Fruit fly (Drosophila melanogaster): Measurements from ENCODE around the gene CG4259.

The CG4259 gene

DNA sequence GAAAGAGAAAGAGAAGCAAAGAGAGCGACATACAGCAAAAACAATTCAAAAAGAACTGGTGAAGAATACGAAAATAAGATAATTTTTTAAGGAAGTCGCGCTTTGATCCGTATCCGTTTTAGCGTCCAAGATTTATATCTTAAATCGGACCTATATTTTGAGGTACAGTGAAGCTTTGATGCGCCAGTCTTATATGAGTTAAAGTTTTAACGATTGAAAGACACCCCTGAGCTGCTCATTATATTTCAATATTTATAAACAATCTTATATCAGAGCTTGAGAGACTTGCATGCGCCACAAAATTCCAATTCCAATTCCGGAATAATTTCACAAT, 49.7 kb upstream of the CG4259 start (continued):
- TF ChIP-seq CG30403 (GFP tag; optimal IDR thresholded peaks at IDR 0.05) (peak; percentile 4), ham (GFP tag; IDR thresholded peaks at IDR 0.05) (no peak), CG15269 (tag; optimal IDR thresholded peaks at IDR 0.05) (no peak), eve (GFP tag; optimal IDR thresholded peaks at IDR 0.05) (peak in 1 of 2 experiments; percentile 23), lab (GFP tag; optimal IDR thresholded peaks at IDR 0.05) (no peak), CG14667 (GFP tag; IDR thresholded peaks at IDR 0.05) (no peak), CG18476 (GFP tag; optimal IDR thresholded peaks at IDR 0.05) (no peak), Hand (GFP tag; optimal IDR thresholded peaks at IDR 0.05) (no peak), eyg (GFP tag; optimal IDR thresholded peaks at IDR 0.05) (no peak), pum (GFP tag; optimal IDR thresholded peaks at IDR 0.05) (no peak), Bgb (GFP tag; IDR thresholded peaks at IDR 0.05; ENCODE audit: partially characterized antibody) (0 out of 2 replicates have a peak, but pooled peaks have one; percentile 5), wdn (GFP tag; IDR thresholded peaks at IDR 0.05) (peak; percentile 46; the same call in 1 of the 2 replicates), CG1529 (GFP tag; optimal IDR thresholded peaks at IDR 0.05) (no peak), prd (optimal IDR thresholded peaks at IDR 0.05) (no peak), prd (GFP tag; IDR thresholded peaks at IDR 0.05) (no peak), CG13775 (GFP tag; optimal IDR thresholded peaks at IDR 0.05) (no peak), her (GFP tag; optimal IDR thresholded peaks at IDR 0.05) (no peak), kni (GFP tag; optimal IDR thresholded peaks at IDR 0.05) (no peak), Dip3 (GFP tag; optimal IDR thresholded peaks at IDR 0.05) (no peak), CG1832 (GFP tag; optimal IDR thresholded peaks at IDR 0.05) (no peak), ems (GFP tag; optimal IDR thresholded peaks at IDR 0.05) (no peak), CG2202 (tag; optimal IDR thresholded peaks at IDR 0.05) (no peak), MBD-R2 (GFP tag; IDR thresholded peaks at IDR 0.05) (no peak), Atf-2 (GFP tag; optimal IDR thresholded peaks at IDR 0.05) (no peak), CG6854 (GFP tag; optimal IDR thresholded peaks at IDR 0.05) (no peak)

DNA sequence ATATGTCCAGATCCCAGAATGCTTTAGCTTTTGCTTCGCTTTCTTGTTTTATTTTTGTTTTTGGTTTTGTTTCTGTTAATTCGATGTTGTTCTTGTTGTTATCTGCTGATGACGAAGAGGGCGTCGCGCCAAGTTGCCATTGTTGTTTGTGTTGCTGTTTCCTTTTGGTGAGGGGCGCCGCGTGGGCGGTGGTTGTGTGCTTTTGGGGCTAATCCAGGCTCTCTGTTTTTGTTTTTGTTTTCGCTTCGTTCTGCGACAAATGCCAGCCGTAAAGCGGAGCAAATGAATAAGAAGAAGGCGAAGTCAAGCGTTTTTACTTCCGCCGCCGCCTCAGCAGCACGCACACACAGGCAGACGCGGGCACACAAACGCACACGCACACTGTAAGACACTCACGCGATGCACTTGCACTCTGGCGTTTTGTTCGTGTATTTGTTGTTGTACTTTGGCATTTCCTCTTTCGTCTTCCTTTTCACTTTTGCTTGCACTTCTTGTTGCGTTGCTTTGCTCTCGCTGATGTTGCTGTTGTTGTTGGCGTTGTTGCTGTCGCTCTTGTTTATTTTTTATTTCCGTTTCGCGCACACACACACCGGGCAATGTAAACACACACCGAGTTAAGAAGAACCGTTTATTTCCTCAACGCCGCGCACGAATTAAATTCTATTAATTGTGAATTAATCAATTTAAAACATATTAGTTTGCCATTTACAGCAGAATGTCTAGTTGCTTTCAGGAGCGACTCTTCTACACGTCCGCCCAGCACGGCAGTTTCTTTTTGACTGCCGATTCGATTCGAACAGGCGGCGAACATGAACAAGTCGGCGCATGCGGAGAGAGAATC, 49.2 kb upstream of the CG4259 start, which contains the start of gene aop:
Gene aop, minus strand, starts transcription at position 786 of the 841 bp plus-strand sequence.
- no peak for TF ChIP-seq dimm (GFP tag; IDR thresholded peaks at IDR 0.05)
- TF ChIP-seq CG18476 (GFP tag; optimal IDR thresholded peaks at IDR 0.05) = no peak
- TF ChIP-seq croc (GFP tag; conservative IDR thresholded peaks at IDR 0.05) = no peak
- TF ChIP-seq CG17912 (GFP tag; optimal IDR thresholded peaks at IDR 0.05) = peak; percentile 57
- peak; percentile 33; the same call in 1 of the 3 replicates for TF ChIP-seq otp (GFP tag; IDR thresholded peaks at IDR 0.05)
- peak; percentile 8 for TF ChIP-seq CG17186 (GFP tag; optimal IDR thresholded peaks at IDR 0.05)
- no peak for TF ChIP-seq CG4820 (GFP tag; optimal IDR thresholded peaks at IDR 0.05)
- TF ChIP-seq maf-S (GFP tag; optimal IDR thresholded peaks at IDR 0.05) = no peak
- no peak for TF ChIP-seq ab (GFP tag; optimal IDR thresholded peaks at IDR 0.05)
- TF ChIP-seq HLH54F (GFP tag; optimal IDR thresholded peaks at IDR 0.05) = no peak
- no peak for TF ChIP-seq CG14860 (GFP tag; IDR thresholded peaks at IDR 0.05; ENCODE audit: partially characterized antibody)
- TF ChIP-seq bowl (GFP tag; IDR thresholded peaks at IDR 0.05) = no peak
- peak; percentile 48; the same call in 1 of the 3 replicates for TF ChIP-seq Dbx (GFP tag; IDR thresholded peaks at IDR 0.05)
- TF ChIP-seq vfl (GFP tag; optimal IDR thresholded peaks at IDR 0.05) = no peak
- no peak for TF ChIP-seq CG11456 (GFP tag; IDR thresholded peaks at IDR 0.05)
- TF ChIP-seq phol (tag; optimal IDR thresholded peaks at IDR 0.05) = no peak
- TF ChIP-seq sug (tag; optimal IDR thresholded peaks at IDR 0.05) = no peak
- TF ChIP-seq exex (tag; optimal IDR thresholded peaks at IDR 0.05) = peak; percentile 48
- TF ChIP-seq en (GFP tag; optimal IDR thresholded peaks at IDR 0.05) = no peak
- TF ChIP-seq row (GFP tag; IDR thresholded peaks at IDR 0.05) = peak; percentile 23; the same call in 1 of the 3 replicates
- TF ChIP-seq twi (tag; optimal IDR thresholded peaks at IDR 0.05) = no peak
- TF ChIP-seq Meics (GFP tag; optimal IDR thresholded peaks at IDR 0.05) = no peak
- TF ChIP-seq fu2 (GFP tag; optimal IDR thresholded peaks at IDR 0.05) = no peak
- TF ChIP-seq D (optimal IDR thresholded peaks at IDR 0.05) = no peak
- TF ChIP-seq D (GFP tag; optimal IDR thresholded peaks at IDR 0.05) = peak; percentile 3
- TF ChIP-seq yki (optimal IDR thresholded peaks at IDR 0.05) = no peak
- no peak for TF ChIP-seq CG17802 (tag; optimal IDR thresholded peaks at IDR 0.05)
- TF ChIP-seq oc (tag; optimal IDR thresholded peaks at IDR 0.05) = peak; percentile 21
